Fruit fly (Drosophila melanogaster): ENCODE results near the gene Ugt35B1.

The Ugt35B1 gene

dm6 chr3R:11172460-11173168 is 2.6 kb upstream of the Ugt35B1 start, which contains the start of gene Ugt35A1 (continued):
- TF ChIP-seq mld (GFP tag; IDR thresholded peaks at IDR 0.05; ENCODE audit: partially characterized antibody) (no peak), schlank (tag; optimal IDR thresholded peaks at IDR 0.05) (no peak), Kr (GFP tag; optimal IDR thresholded peaks at IDR 0.05) (no peak), row (GFP tag; IDR thresholded peaks at IDR 0.05) (no peak), BEAF-32 (GFP tag; optimal IDR thresholded peaks at IDR 0.05) (no peak), CG17612 (GFP tag; IDR thresholded peaks at IDR 0.05) (no peak), p53 (GFP tag; optimal IDR thresholded peaks at IDR 0.05) (no peak), Pdp1 (GFP tag; optimal IDR thresholded peaks at IDR 0.05) (peak in 1 of 2 experiments; percentile 92), CG10462 (GFP tag; optimal IDR thresholded peaks at IDR 0.05) (no peak), CG1233 (GFP tag; optimal IDR thresholded peaks at IDR 0.05) (no peak), CG4617 (GFP tag; optimal IDR thresholded peaks at IDR 0.05; ENCODE audit: borderline replicate concordance) (no peak), Jarid2 (GFP tag; optimal IDR thresholded peaks at IDR 0.05) (peak; percentile 71), Trl (optimal IDR thresholded peaks at IDR 0.05) (peak; percentile 67 to 75), Trl (GFP tag; optimal IDR thresholded peaks at IDR 0.05) (no peak), Bgb (GFP tag; IDR thresholded peaks at IDR 0.05; ENCODE audit: partially characterized antibody) (0 out of 2 replicates have a peak, but pooled peaks have one; percentile 12), bsh (GFP tag; optimal IDR thresholded peaks at IDR 0.05) (no peak), CG17385 (GFP tag; optimal IDR thresholded peaks at IDR 0.05) (no peak), corto (GFP tag; optimal IDR thresholded peaks at IDR 0.05) (no peak), unc-4 (GFP tag; IDR thresholded peaks at IDR 0.05; ENCODE audit: partially characterized antibody) (no peak), CG10543 (GFP tag; optimal IDR thresholded peaks at IDR 0.05) (no peak), Hr39 (optimal IDR thresholded peaks at IDR 0.05) (no peak), sim (GFP tag; IDR thresholded peaks at IDR 0.05) (no peak), Myb (GFP tag; optimal IDR thresholded peaks at IDR 0.05) (no peak), CG3281 (GFP tag; optimal IDR thresholded peaks at IDR 0.05) (no peak), CG16779 (GFP tag; IDR thresholded peaks at IDR 0.05) (no peak), Dek (tag; optimal IDR thresholded peaks at IDR 0.05) (no peak), sd (tag; optimal IDR thresholded peaks at IDR 0.05) (peak; percentile 66), lilli (GFP tag; optimal IDR thresholded peaks at IDR 0.05) (no peak), Hand (GFP tag; optimal IDR thresholded peaks at IDR 0.05) (no peak), CG14014 (GFP tag; IDR thresholded peaks at IDR 0.05) (no peak), Dbx (GFP tag; IDR thresholded peaks at IDR 0.05) (no peak), CG16813 (GFP tag; IDR thresholded peaks at IDR 0.05; ENCODE audit: partially characterized antibody) (no peak), Drgx (GFP tag; IDR thresholded peaks at IDR 0.05) (no peak), CG2129 (GFP tag; IDR thresholded peaks at IDR 0.05; ENCODE audit: partially characterized antibody) (no peak)

DNA sequence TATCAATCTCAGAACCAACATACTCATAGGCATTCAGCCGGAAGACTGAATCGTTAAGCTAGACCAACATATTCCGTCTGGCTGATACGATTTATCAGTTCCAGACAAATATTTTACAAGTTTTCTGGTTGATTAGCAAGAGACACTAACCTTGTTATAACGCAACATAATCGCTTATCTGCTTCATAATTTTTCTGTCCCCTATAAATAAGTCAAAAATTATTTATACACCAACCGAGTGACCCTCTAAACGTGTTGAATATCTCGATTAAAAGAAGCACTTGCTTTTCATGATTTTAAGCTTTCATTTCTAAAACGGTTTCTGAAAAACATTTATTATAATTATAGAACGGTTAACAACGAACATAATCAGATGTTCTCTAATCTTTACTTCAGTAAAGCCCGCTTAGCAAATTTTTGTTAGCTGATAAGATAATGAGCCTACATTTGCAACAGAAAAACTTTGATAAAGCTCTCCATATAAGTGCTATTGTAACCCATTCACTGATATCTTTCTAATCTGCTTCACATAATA is 2.0 kb downstream of the Ugt35B1 start, which contains the start of gene Ugt35E2:
Gene Ugt35E2, minus strand, starts transcription at position 51 of the 535 bp plus-strand sequence.
- TF ChIP-seq jigr1 (GFP tag; IDR thresholded peaks at IDR 0.05) (no peak), Vsx1 (GFP tag; optimal IDR thresholded peaks at IDR 0.05) (no peak), jumu (GFP tag; optimal IDR thresholded peaks at IDR 0.05) (no peak), CG2889 (GFP tag; IDR thresholded peaks at IDR 0.05) (no peak), so (GFP tag; IDR thresholded peaks at IDR 0.05) (no peak), Ets65A (GFP tag) (peak; percentile 34), CG34376 (GFP tag; optimal IDR thresholded peaks at IDR 0.05) (peak; percentile 39), danr (GFP tag; IDR thresholded peaks at IDR 0.05) (no peak), HLH54F (GFP tag; optimal IDR thresholded peaks at IDR 0.05) (no peak), BtbVII (GFP tag; optimal IDR thresholded peaks at IDR 0.05) (no peak), pita (GFP tag; optimal IDR thresholded peaks at IDR 0.05) (no peak), CG15073 (GFP tag; optimal IDR thresholded peaks at IDR 0.05) (no peak), wek (GFP tag; optimal IDR thresholded peaks at IDR 0.05) (no peak), schlank (tag; optimal IDR thresholded peaks at IDR 0.05) (no peak), CG10979 (tag; optimal IDR thresholded peaks at IDR 0.05) (no peak), CG14441 (GFP tag; IDR thresholded peaks at IDR 0.05) (no peak), CG3726 (GFP tag; IDR thresholded peaks at IDR 0.05) (no peak), otp (GFP tag; IDR thresholded peaks at IDR 0.05) (no peak), crol (GFP tag; IDR thresholded peaks at IDR 0.05) (no peak)
